Worm (Caenorhabditis elegans): ENCODE measurements around the gene lbp-2.

The lbp-2 gene

DNA sequence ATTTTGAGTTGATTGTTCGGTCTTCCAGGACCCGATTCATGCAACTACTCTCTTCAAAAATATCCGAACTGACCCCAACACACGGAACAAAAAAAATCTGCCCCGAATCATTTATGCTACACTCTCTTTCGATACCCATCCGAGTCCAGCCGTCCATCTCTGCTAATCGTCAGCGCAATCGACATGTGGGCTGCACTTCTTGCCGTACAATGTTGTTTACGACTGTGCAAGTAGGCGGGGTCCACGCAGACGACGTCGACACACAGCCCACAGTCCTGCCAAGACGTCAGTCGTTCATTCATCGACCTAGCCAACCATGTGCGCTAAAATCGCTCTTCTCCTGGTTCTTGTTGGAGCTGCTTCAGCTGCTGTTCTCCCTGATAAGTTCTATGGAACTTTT is 1.6 kb upstream of the lbp-2 start, which contains the start of gene lbp-1:
TSS of gene lbp-1 (plus strand) at position 301 of the 400 bp plus-strand sequence.
- TF ChIP-seq nhr-10 (tag; optimal IDR thresholded peaks at IDR 0.05) = no peak
- TF ChIP-seq R02D3.7 (tag; optimal IDR thresholded peaks at IDR 0.05) = no peak
- no peak for TF ChIP-seq dmd-4 (tag; optimal IDR thresholded peaks at IDR 0.05)
- TF ChIP-seq peb-1 (tag; optimal IDR thresholded peaks at IDR 0.05) = no peak
- no peak for TF ChIP-seq nhr-11 (tag; optimal IDR thresholded peaks at IDR 0.05)
- TF ChIP-seq nhr-77 (tag; optimal IDR thresholded peaks at IDR 0.05) = no peak
- no peak for TF ChIP-seq sem-4 (tag; optimal IDR thresholded peaks at IDR 0.05)
- TF ChIP-seq nhr-25 (tag; optimal IDR thresholded peaks at IDR 0.05) = no peak
- TF ChIP-seq ZK546.5 (tag; optimal IDR thresholded peaks at IDR 0.05) = no peak
- no peak for TF ChIP-seq Y55F3AM.14 (GFP tag; optimal IDR thresholded peaks at IDR 0.05)
- TF ChIP-seq unc-62 (GFP tag; optimal IDR thresholded peaks at IDR 0.05) = no peak
- TF ChIP-seq unc-55 (GFP tag; optimal IDR thresholded peaks at IDR 0.05) = no peak
- no peak for TF ChIP-seq zag-1 (tag; optimal IDR thresholded peaks at IDR 0.05)

DNA sequence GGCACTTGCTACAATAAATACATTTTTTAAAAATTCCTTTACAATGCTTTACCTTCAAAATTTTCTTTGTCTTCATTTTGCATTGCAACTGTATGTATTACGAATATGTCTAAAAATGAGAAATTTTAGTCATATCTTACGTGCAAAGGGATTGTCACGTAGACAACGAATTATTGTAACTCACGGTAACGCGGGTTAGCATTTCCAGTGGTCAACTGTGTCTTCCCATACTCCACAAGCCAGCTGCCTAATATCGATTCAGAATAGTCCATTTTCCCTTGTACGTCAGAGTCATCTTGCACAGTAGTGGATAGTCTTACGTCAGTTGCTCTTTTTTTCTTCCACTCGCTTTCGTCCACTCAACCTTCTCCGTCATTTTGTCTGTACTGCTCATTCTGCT is 2.2 kb downstream of the lbp-2 start, which contains the start of gene fbxb-71:
TSS of gene fbxb-71 (plus strand) at position 301 of the 400 bp plus-strand sequence.
- no peak for TF ChIP-seq nhr-25 (tag; optimal IDR thresholded peaks at IDR 0.05)
- TF ChIP-seq sma-3 (GFP tag; optimal IDR thresholded peaks at IDR 0.05) = no peak
- TF ChIP-seq unc-39 (tag; optimal IDR thresholded peaks at IDR 0.05) = no peak
- no peak for TF ChIP-seq nhr-6 (tag; optimal IDR thresholded peaks at IDR 0.05)
- no peak for TF ChIP-seq R02D3.7 (tag; optimal IDR thresholded peaks at IDR 0.05)
- no peak for TF ChIP-seq elt-3 (tag; optimal IDR thresholded peaks at IDR 0.05)

DNA sequence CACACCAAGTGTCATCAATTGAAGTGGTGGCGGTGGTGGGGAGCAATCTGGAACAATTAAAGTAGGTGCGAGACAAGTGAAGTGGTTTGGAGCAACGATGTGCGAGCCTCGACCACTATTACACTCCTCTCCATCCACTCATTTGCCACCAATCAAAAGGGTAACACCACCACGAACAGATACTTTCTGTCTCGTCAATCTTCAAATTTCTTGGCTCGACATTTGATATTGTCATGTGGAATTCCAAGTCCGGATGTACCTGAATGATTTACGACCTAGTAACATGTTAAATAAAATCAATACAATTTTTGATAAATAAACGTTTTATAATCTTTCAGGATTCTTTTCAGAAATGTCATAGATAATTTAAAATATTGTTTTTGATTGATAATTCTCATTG is 10.4 kb downstream of the lbp-2 start, which contains the start of gene sul-1:
TSS of gene sul-1 (minus strand) at position 101 of the 400 bp plus-strand sequence.
- no peak for TF ChIP-seq peb-1 (tag; optimal IDR thresholded peaks at IDR 0.05)
- TF ChIP-seq nhr-10 (tag; optimal IDR thresholded peaks at IDR 0.05) = no peak
- no peak for TF ChIP-seq mbf-1 (tag; optimal IDR thresholded peaks at IDR 0.05)
- no peak for TF ChIP-seq lin-39 (tag; optimal IDR thresholded peaks at IDR 0.05)
- no peak for TF ChIP-seq ceh-82 (tag; optimal IDR thresholded peaks at IDR 0.05)
- TF ChIP-seq nhr-25 (tag; optimal IDR thresholded peaks at IDR 0.05) = no peak
- TF ChIP-seq ztf-4 (tag; optimal IDR thresholded peaks at IDR 0.05) = no peak
- TF ChIP-seq sma-9 (GFP tag; optimal IDR thresholded peaks at IDR 0.05) = no peak
- TF ChIP-seq sma-9 (tag; optimal IDR thresholded peaks at IDR 0.05) = no peak
- no peak for TF ChIP-seq nhr-6 (tag; optimal IDR thresholded peaks at IDR 0.05)
- no peak for TF ChIP-seq unc-62 (GFP tag; optimal IDR thresholded peaks at IDR 0.05)
- no peak for TF ChIP-seq ZK546.5 (tag; optimal IDR thresholded peaks at IDR 0.05)
- no peak for TF ChIP-seq sma-3 (GFP tag; optimal IDR thresholded peaks at IDR 0.05)
- TF ChIP-seq ztf-1 (GFP tag; conservative IDR thresholded peaks at IDR 0.05) = no peak
- no peak for TF ChIP-seq ama-1 (optimal IDR thresholded peaks at IDR 0.05)
- no peak for TF ChIP-seq gmeb-1 (tag; optimal IDR thresholded peaks at IDR 0.05)
- no peak for TF ChIP-seq snpc-4 (tag; optimal IDR thresholded peaks at IDR 0.05)

DNA sequence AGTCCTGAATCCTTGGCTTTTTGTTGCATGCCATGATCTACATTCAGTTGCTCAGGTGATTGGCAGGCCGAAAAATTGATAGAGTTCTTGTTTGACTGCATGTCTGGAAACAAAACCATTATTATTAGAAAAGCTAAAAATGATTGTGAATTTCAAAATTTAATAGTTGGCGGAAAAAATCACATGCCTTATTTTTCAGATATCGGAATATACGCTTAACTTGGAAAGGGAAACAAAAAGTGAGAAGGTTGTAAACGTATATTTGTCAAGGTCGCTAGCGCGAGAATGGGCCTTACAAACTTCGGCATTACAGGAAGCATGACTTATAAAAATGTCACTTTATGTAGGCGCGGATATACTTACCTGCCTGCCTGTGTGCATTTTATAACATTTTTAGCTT is 11.3 kb downstream of the lbp-2 start, which contains the start of gene K09C4.9:
TSS of gene K09C4.9 (minus strand) at position 101 of the 400 bp plus-strand sequence.
- no peak for TF ChIP-seq lin-39 (tag; optimal IDR thresholded peaks at IDR 0.05)
- no peak for TF ChIP-seq aly-2 (tag; optimal IDR thresholded peaks at IDR 0.05)
- TF ChIP-seq fos-1 (tag; optimal IDR thresholded peaks at IDR 0.05) = no peak
- no peak for TF ChIP-seq ceh-16 (tag; optimal IDR thresholded peaks at IDR 0.05)
- no peak for TF ChIP-seq elt-1 (tag; optimal IDR thresholded peaks at IDR 0.05)
- TF ChIP-seq sem-4 (tag; optimal IDR thresholded peaks at IDR 0.05) = no peak
- TF ChIP-seq elt-3 (tag; optimal IDR thresholded peaks at IDR 0.05) = no peak
- TF ChIP-seq sma-3 (GFP tag; optimal IDR thresholded peaks at IDR 0.05) = no peak
- TF ChIP-seq gmeb-1 (tag; optimal IDR thresholded peaks at IDR 0.05) = no peak
- TF ChIP-seq unc-55 (GFP tag; optimal IDR thresholded peaks at IDR 0.05) = no peak
- TF ChIP-seq C34F6.9 (tag; optimal IDR thresholded peaks at IDR 0.05) = no peak
- no peak for TF ChIP-seq alr-1 (tag; optimal IDR thresholded peaks at IDR 0.05)
- TF ChIP-seq ama-1 (optimal IDR thresholded peaks at IDR 0.05) = no peak
- no peak for TF ChIP-seq nhr-6 (tag; optimal IDR thresholded peaks at IDR 0.05)
- TF ChIP-seq R02D3.7 (tag; optimal IDR thresholded peaks at IDR 0.05) = no peak

DNA sequence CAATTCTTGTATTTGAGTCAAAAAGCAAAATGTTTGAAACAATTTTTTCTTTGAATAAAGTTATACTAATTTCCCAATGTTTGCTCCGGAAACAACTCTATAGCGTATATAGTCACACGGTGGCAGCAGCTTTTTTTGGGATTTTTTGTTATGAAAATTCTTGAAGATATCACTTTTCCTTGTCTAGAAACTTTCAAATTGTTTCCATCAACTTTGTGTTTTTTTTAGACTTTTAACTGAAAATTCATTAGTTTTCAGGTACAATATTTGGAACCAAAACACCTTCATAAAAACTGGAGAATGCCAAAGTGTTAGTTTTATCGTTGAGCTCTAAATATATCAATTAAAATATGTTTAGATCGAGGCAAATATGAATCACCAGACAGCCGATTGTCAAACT is 12.2 kb downstream of the lbp-2 start, which contains the start of gene K09C4.7:
TSS of gene K09C4.7 (plus strand) at position 301 of the 400 bp plus-strand sequence.
- TF ChIP-seq nhr-237 (tag; optimal IDR thresholded peaks at IDR 0.05) (no peak), sma-3 (GFP tag; optimal IDR thresholded peaks at IDR 0.05) (no peak), ztf-1 (GFP tag; conservative IDR thresholded peaks at IDR 0.05) (no peak), snpc-4 (tag; optimal IDR thresholded peaks at IDR 0.05) (no peak), mdl-1 (tag; optimal IDR thresholded peaks at IDR 0.05) (no peak), zag-1 (tag; optimal IDR thresholded peaks at IDR 0.05) (no peak), elt-3 (tag; optimal IDR thresholded peaks at IDR 0.05) (no peak)

All from whole organism, L2 larva.